Worm (Caenorhabditis elegans): ENCODE results near the gene cld-9.

The cld-9 gene

ce11 chrV:13751811-13752210 is at the start of gene cld-9:
Gene cld-9 (minus strand): TSS chrV:13751891.
- TF ChIP-seq ceh-24 (tag; optimal IDR thresholded peaks at IDR 0.05): no peak

- no peak for TF ChIP-seq pqm-1 (tag; optimal IDR thresholded peaks at IDR 0.05)
- TF ChIP-seq ahr-1 (tag; optimal IDR thresholded peaks at IDR 0.05): no peak
- no peak for TF ChIP-seq F13H6.1 (tag; optimal IDR thresholded peaks at IDR 0.05)
- TF ChIP-seq ttx-3 (tag; optimal IDR thresholded peaks at IDR 0.05): no peak
- no peak for TF ChIP-seq nfya-1 (tag; optimal IDR thresholded peaks at IDR 0.05)
- no peak for TF ChIP-seq C38D4.7 (GFP tag; optimal IDR thresholded peaks at IDR 0.05)
- no peak for TF ChIP-seq syd-9 (tag; optimal IDR thresholded peaks at IDR 0.05)
- TF ChIP-seq madf-2 (tag; optimal IDR thresholded peaks at IDR 0.05): no peak
- no peak for TF ChIP-seq K02D7.2 (tag; optimal IDR thresholded peaks at IDR 0.05)
- TF ChIP-seq ceh-22 (tag; optimal IDR thresholded peaks at IDR 0.05): no peak
- TF ChIP-seq hlh-15 (tag; optimal IDR thresholded peaks at IDR 0.05): no peak
- no peak for TF ChIP-seq unc-86 (tag; optimal IDR thresholded peaks at IDR 0.05)
- TF ChIP-seq ceh-19 (GFP tag; optimal IDR thresholded peaks at IDR 0.05): no peak
- TF ChIP-seq unc-42 (tag; optimal IDR thresholded peaks at IDR 0.05): no peak
- TF ChIP-seq che-1 (tag; optimal IDR thresholded peaks at IDR 0.05): no peak
- no peak for TF ChIP-seq ceh-6 (GFP tag; optimal IDR thresholded peaks at IDR 0.05)
- no peak for TF ChIP-seq C08G9.2 (tag; optimal IDR thresholded peaks at IDR 0.05)
- TF ChIP-seq tbx-2 (tag; optimal IDR thresholded peaks at IDR 0.05): no peak
- no peak for TF ChIP-seq mec-3 (tag; optimal IDR thresholded peaks at IDR 0.05; ENCODE audit: borderline replicate concordance)
- no peak for TF ChIP-seq lin-11 (tag; optimal IDR thresholded peaks at IDR 0.05)
Measured at ce11 chrV:13799190-13799589, 47.5 kb upstream of the cld-9 start.

DNA sequence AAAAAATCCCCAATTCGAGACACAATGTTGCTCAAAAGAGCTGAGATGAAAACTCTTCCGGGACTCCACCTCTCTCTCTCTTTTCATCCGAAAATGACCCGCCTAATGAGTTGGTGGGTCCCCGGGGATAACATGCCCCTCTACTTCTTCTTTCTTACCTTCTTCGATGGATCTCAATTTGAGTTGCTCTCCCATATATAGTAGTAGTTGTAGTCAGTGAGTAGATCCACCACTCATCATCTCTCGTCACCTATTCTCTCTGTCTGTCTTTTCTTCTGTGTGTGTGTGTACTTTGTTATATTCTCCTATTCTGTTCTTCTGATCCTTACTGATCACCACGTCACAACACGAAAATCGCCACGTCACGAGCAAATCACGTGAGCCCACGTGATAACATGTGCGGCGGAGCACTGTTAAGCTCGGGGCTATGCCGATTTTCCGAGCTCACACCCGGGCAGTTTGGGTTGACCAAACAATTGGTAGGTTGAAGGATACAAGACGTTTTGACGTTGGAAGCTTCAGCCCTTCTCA is 44.6 kb upstream of the cld-9 start, which contains the start of gene twk-32:
twk-32 (plus strand) TSS at position 396 of the 531 bp plus-strand sequence.
- TF ChIP-seq unc-3 (GFP tag; conservative IDR thresholded peaks at IDR 0.05) (no peak), unc-3 (tag; optimal IDR thresholded peaks at IDR 0.05) (no peak), hlh-30 (tag; optimal IDR thresholded peaks at IDR 0.05; ENCODE audit: insufficient read depth) (peak; percentile 19)

- TF ChIP-seq tbx-7 (tag; optimal IDR thresholded peaks at IDR 0.05): no peak
- TF ChIP-seq eyg-1 (tag; optimal IDR thresholded peaks at IDR 0.05): no peak
Measured at ce11 chrV:13794046-13794445, 42.4 kb upstream of the cld-9 start.

DNA sequence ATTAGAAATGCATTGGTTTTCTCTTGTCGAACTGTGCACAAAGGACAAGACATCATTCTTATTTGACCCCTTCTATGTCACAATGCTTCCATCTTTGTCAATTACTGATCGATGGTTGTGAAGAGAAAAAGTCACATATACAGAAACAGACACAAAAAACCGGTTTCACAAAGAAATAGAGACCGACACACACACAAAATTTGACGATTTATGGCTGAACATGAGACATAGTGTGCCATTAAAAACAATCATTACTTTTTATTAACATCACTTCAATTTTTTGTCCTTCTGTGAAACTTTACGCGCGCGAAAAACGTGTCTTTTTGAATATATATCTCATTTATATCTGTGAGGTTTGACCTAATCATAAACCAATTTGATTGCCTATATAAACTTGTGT is 38.9 kb upstream of the cld-9 start:
- TF ChIP-seq ceh-34 (tag; optimal IDR thresholded peaks at IDR 0.05) (no peak), ceh-14 (tag; optimal IDR thresholded peaks at IDR 0.05) (no peak), fkh-6 (tag; optimal IDR thresholded peaks at IDR 0.05) (no peak), fkh-10 (GFP tag; optimal IDR thresholded peaks at IDR 0.05) (no peak)

DNA sequence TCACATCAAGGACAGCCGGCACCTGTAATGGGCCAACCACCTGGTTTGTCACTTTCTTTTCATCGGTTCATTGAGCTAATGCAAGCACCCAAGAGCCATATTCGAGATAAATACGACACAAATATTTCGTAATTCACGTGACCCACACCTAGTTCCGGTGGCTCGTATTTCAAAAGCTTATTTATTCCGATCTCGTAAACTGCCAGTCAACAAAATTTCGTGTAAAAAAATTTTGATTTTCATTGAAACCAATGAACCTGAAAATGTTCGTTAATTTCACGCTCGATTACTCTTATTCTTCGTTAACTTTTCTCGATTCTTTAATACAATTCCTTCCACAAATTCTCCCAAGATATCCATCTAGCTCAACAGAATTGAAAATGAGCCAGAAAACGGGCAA is 38.4 kb upstream of the cld-9 start:
- TF ChIP-seq ahr-1 (tag; optimal IDR thresholded peaks at IDR 0.05) (no peak), pqm-1 (tag; optimal IDR thresholded peaks at IDR 0.05) (no peak), K09A11.1 (tag; optimal IDR thresholded peaks at IDR 0.05; ENCODE audit: insufficient read depth) (no peak), che-1 (tag; optimal IDR thresholded peaks at IDR 0.05) (no peak), unc-3 (GFP tag; conservative IDR thresholded peaks at IDR 0.05) (no peak), unc-3 (tag; optimal IDR thresholded peaks at IDR 0.05) (no peak), unc-42 (tag; optimal IDR thresholded peaks at IDR 0.05) (no peak)

- TF ChIP-seq unc-42 (tag; optimal IDR thresholded peaks at IDR 0.05): peak; percentile 40
- TF ChIP-seq tbx-2 (tag; optimal IDR thresholded peaks at IDR 0.05): peak; percentile 79
- no peak for TF ChIP-seq fkh-6 (tag; optimal IDR thresholded peaks at IDR 0.05)
- TF ChIP-seq unc-86 (tag; optimal IDR thresholded peaks at IDR 0.05): peak; percentile 54
- TF ChIP-seq madf-2 (tag; optimal IDR thresholded peaks at IDR 0.05): no peak
- TF ChIP-seq ceh-2 (tag; optimal IDR thresholded peaks at IDR 0.05): peak; percentile 51
- no peak for TF ChIP-seq nhr-232 (tag; optimal IDR thresholded peaks at IDR 0.05)
- peak; percentile 92 for TF ChIP-seq ceh-31 (tag; optimal IDR thresholded peaks at IDR 0.05)
- no peak for TF ChIP-seq ceh-24 (tag; optimal IDR thresholded peaks at IDR 0.05)
- no peak for TF ChIP-seq ceh-9 (tag; optimal IDR thresholded peaks at IDR 0.05)
- TF ChIP-seq unc-55 (GFP tag; optimal IDR thresholded peaks at IDR 0.05): peak; percentile 86
- peak; percentile 41 for TF ChIP-seq ref-2 (tag; optimal IDR thresholded peaks at IDR 0.05)
- peak; percentile 90 for TF ChIP-seq ceh-14 (tag; optimal IDR thresholded peaks at IDR 0.05)
- TF ChIP-seq hlh-6 (tag; optimal IDR thresholded peaks at IDR 0.05): peak; percentile 26
- peak; percentile 35 for TF ChIP-seq K09A11.1 (tag; optimal IDR thresholded peaks at IDR 0.05; ENCODE audit: insufficient read depth)
- TF ChIP-seq rnt-1 (tag; optimal IDR thresholded peaks at IDR 0.05): peak; percentile 76
- no peak for TF ChIP-seq elt-4 (tag; optimal IDR thresholded peaks at IDR 0.05)
- peak; percentile 34 for TF ChIP-seq elt-2 (tag; optimal IDR thresholded peaks at IDR 0.05)
Measured at ce11 chrV:13789362-13789761, 37.7 kb upstream of the cld-9 start.

All from whole organism, late embryonic.